Fruit fly (Drosophila melanogaster) whole organism, wandering third instar larva: Measurements from ENCODE around the gene CG12321.
A peak's percentile ranks its signal among the peaks of the same experiment; 100 is the strongest.

Source experiments
- CG32264 ChIP-seq: fragments of 200-800 bp; sonication (Bioruptor generic); optimal IDR thresholded peaks from 2 replicates; lab custom pipeline; 2016; ENCODE audit warnings: missing biosample characterization, missing genetic modification characterization
- CG9705 ChIP-seq: fragments of 200-800 bp; sonication (Bioruptor generic); optimal IDR thresholded peaks from 2 replicates; lab custom pipeline; 2018; ENCODE audit warnings: missing biosample characterization, mild to moderate bottlenecking, missing genetic modification characterization
- CrebA ChIP-seq: fragments of 200-800 bp; sonication (Bioruptor generic); optimal IDR thresholded peaks from 2 replicates; lab custom pipeline; 2016; ENCODE audit warnings: missing biosample characterization, mild to moderate bottlenecking, missing genetic modification characterization, borderline replicate concordance
- Dfd ChIP-seq: fragments of >200 bp; optimal IDR thresholded peaks from 2 replicates; lab custom pipeline; 2017; ENCODE audit warnings: missing biosample characterization, missing genetic modification characterization
- Dif ChIP-seq: fragments of 200-275, 200-300 bp; sonication (Bioruptor generic); optimal IDR thresholded peaks from 2 replicates; lab custom pipeline; 2018; ENCODE audit warnings: missing biosample characterization, missing genetic modification characterization; ENCODE audit not compliant: partially characterized antibody
- GATAd ChIP-seq: sonication (Bioruptor generic); optimal IDR thresholded peaks from 2 replicates; lab custom pipeline; 2016; ENCODE audit warnings: missing biosample characterization, missing genetic modification characterization
- HLH106 ChIP-seq: fragments of 200-800 bp; optimal IDR thresholded peaks from 3 replicates; lab custom pipeline; 2019; ENCODE audit warnings: missing biosample characterization, mild to moderate bottlenecking, missing genetic modification characterization, moderate library complexity
- Hnf4 ChIP-seq: fragments of 200-800 bp; sonication (Bioruptor generic); optimal IDR thresholded peaks from 2 replicates; lab custom pipeline; 2016; ENCODE audit warnings: missing biosample characterization, mild to moderate bottlenecking, missing genetic modification characterization
- Hr78 ChIP-seq: fragments of >200 bp; optimal IDR thresholded peaks from 2 replicates; lab custom pipeline; 2017; ENCODE audit warnings: missing biosample characterization, missing genetic modification characterization
- Hr83 ChIP-seq: fragments of 200-300 bp; sonication (Bioruptor generic); optimal IDR thresholded peaks from 2 replicates; lab custom pipeline; 2016; ENCODE audit warnings: missing biosample characterization, mild to moderate bottlenecking, missing genetic modification characterization, moderate library complexity; ENCODE audit not compliant: poor library complexity, severe bottlenecking
- Jra ChIP-seq: sonication (Bioruptor generic); optimal IDR thresholded peaks from 2 replicates; lab custom pipeline; 2016; ENCODE audit warnings: missing biosample characterization, missing genetic modification characterization
- OdsH ChIP-seq: fragments of 200-800 bp; sonication (Bioruptor generic); optimal IDR thresholded peaks from 2 replicates; lab custom pipeline; 2016; ENCODE audit warnings: missing biosample characterization, mild to moderate bottlenecking, missing genetic modification characterization
- Rel ChIP-seq, 2 experiments: fragments of 200-800 bp; sonication (Bioruptor generic) in 1 of 2; optimal IDR thresholded peaks; 2 replicates in 1 of 2; 3 replicates in 1 of 2; lab custom pipeline; 2016 to 2019; ENCODE audit warnings: mild to moderate bottlenecking in 2 of 2, missing biosample characterization in 2 of 2, missing genetic modification characterization in 2 of 2, moderate library complexity in 1 of 2
- Sp1 ChIP-seq: fragments of 200-800 bp; sonication (Bioruptor generic); optimal IDR thresholded peaks from 3 replicates; lab custom pipeline; 2019; ENCODE audit warnings: missing biosample characterization, mild to moderate bottlenecking, missing genetic modification characterization, moderate library complexity
- Vsx2 ChIP-seq: fragments of 200-300, 225-300 bp; sonication (Bioruptor generic); optimal IDR thresholded peaks from 2 replicates; lab custom pipeline; 2018; ENCODE audit warnings: missing biosample characterization, missing genetic modification characterization; ENCODE audit not compliant: partially characterized antibody
- br ChIP-seq: fragments of 200-800 bp; sonication (Bioruptor generic); optimal IDR thresholded peaks from 2 replicates; lab custom pipeline; 2016; ENCODE audit warnings: missing biosample characterization, missing genetic modification characterization
- brk ChIP-seq: fragments of 200-800 bp; sonication (Bioruptor generic); optimal IDR thresholded peaks from 2 replicates; lab custom pipeline; 2016; ENCODE audit warnings: missing biosample characterization, mild to moderate bottlenecking, missing genetic modification characterization
- dl ChIP-seq, 2 experiments: fragments of 175-275, 200-275 bp in 1 of 2; fragments of 200-275 bp in 1 of 2; sonication (Bioruptor generic); optimal IDR thresholded peaks; lab custom pipeline; 2018; ENCODE audit warnings: mild to moderate bottlenecking in 2 of 2, missing biosample characterization in 2 of 2, missing genetic modification characterization in 2 of 2, moderate library complexity in 2 of 2; ENCODE audit not compliant: partially characterized antibody in 2 of 2, insufficient read depth in 1 of 2
- dmrt93B ChIP-seq: fragments of 200-800 bp; sonication (Bioruptor generic); optimal IDR thresholded peaks from 2 replicates; lab custom pipeline; 2018; ENCODE audit warnings: missing biosample characterization, mild to moderate bottlenecking, missing genetic modification characterization
- ey ChIP-seq: fragments of 200-800 bp; sonication (Bioruptor generic); optimal IDR thresholded peaks from 2 replicates; lab custom pipeline; 2016; ENCODE audit warnings: missing biosample characterization, missing genetic modification characterization
- foxo ChIP-seq, 2 experiments: fragments of 200-800 bp; sonication (Bioruptor generic); optimal IDR thresholded peaks; 2 replicates in 1 of 2; 3 replicates in 1 of 2; lab custom pipeline; 2016 to 2017; ENCODE audit warnings: missing biosample characterization in 2 of 2, missing genetic modification characterization in 2 of 2
- fru ChIP-seq: fragments of 200-800 bp; sonication (Bioruptor generic); optimal IDR thresholded peaks from 3 replicates; lab custom pipeline; 2016; ENCODE audit warnings: missing biosample characterization, mild to moderate bottlenecking, missing genetic modification characterization
- h ChIP-seq: fragments of 200-800 bp; sonication (Bioruptor generic); optimal IDR thresholded peaks from 3 replicates; lab custom pipeline; 2016; ENCODE audit warnings: missing biosample characterization, mild to moderate bottlenecking, missing genetic modification characterization
- jim ChIP-seq: fragments of 175-275, 200-325 bp; sonication (Bioruptor generic); optimal IDR thresholded peaks from 2 replicates; lab custom pipeline; 2016; ENCODE audit warnings: missing biosample characterization, mild to moderate bottlenecking, missing genetic modification characterization
- pan ChIP-seq: fragments of >200 bp; optimal IDR thresholded peaks from 2 replicates; lab custom pipeline; 2017
- rgr ChIP-seq: fragments of 200-800 bp; sonication (Bioruptor generic); optimal IDR thresholded peaks from 3 replicates; lab custom pipeline; 2016; ENCODE audit warnings: missing biosample characterization, mild to moderate bottlenecking, missing genetic modification characterization
- sv ChIP-seq: fragments of 200-800 bp; sonication (Bioruptor generic); optimal IDR thresholded peaks from 3 replicates; lab custom pipeline; 2016; ENCODE audit warnings: missing biosample characterization, missing genetic modification characterization
- usp ChIP-seq: fragments of >200 bp; optimal IDR thresholded peaks from 2 replicates; lab custom pipeline; 2017; ENCODE audit warnings: missing biosample characterization, missing genetic modification characterization
- woc ChIP-seq: sonication (Bioruptor generic); optimal IDR thresholded peaks from 2 replicates; lab custom pipeline; 2016; ENCODE audit warnings: missing biosample characterization, mild to moderate bottlenecking, missing genetic modification characterization

The CG12321 gene

DNA sequence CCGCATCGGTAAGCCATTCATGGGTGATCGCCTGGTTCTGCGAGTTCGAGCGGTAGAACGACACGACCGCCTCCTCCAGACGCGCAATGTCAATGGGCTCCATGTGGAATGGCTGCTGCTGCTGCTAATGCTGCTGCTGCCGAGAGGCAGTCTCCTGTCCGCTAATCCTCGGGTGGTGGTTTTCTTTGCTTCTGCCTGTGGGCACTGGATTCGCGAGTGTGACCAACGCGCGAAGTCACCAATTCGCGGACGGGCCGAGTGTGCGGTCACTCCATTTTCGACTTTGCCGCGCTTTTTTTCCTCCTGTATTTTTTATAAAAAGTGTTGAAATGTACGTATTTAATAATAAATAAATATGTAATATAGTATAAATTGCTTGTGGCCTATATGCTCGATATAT lies 5.3 kb downstream of the CG12321 start, which contains the start of gene cdm:
Gene cdm, minus strand, starts transcription at position 236 of the 400 bp plus-strand sequence.
- TF ChIP-seq GATAd (GFP tag; lab: Kevin White, UChicago) (no peak), ey (GFP tag; lab: Kevin White, UChicago) (no peak), Jra (GFP tag; lab: Kevin White, UChicago) (no peak), Dif (GFP tag; lab: Kevin White, UChicago) (peak; percentile 12), fru (GFP tag; lab: Kevin White, UChicago) (no peak), pan (lab: Kevin White, UChicago) (no peak), Hr83 (no peak), Hr78 (no peak)

DNA sequence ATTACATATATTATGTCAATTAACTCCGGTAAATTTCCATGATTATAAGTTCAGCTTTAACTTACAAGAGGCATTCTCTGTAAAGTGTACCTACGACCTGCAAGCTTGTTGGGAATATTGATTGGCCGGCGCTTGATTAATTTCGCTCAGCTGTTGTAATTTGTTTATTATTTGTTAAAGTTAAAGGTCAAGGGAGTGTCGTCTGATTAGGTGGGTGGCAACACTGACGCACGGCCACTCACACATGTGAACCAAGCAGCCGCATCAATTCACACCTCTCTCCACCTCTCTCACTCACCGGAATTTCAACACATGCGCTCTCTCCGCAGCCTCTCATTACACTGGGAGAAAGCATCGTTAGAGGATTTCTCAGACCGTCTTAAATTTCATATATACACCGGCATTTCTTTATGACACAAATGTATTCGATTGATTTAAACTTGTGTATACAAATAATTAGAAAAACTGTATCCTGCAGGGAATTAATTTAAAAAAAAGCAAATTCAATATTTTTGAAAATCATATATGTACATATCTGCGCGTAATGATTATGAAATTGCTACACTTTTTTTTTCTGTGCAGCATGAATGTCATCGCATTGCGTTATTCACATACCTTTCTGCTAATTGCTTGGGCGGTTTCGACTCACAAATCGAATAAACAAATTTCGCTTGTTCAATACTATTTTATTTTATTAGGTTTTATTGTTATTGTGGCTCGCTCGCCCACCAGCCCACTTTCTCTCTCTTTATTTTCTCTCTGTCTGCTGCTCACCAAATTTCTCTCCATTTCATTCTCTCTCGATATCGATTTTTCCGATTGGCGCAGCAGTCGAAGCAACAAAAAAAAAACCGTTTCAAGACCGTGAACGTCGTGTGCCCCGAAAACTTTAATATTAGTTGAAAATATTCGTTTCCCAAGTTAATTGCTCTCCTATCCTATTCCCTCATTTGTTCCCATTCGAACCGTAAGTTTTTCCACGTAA lies 16.2 kb downstream of the CG12321 start:
- TF ChIP-seq Sp1 (no peak), OdsH (GFP tag; lab: Kevin White, UChicago) (peak; percentile 78), HLH106 (tag; lab: Kevin White, UChicago) (peak; percentile 73), h (GFP tag; lab: Kevin White, UChicago) (peak; percentile 78), CG32264 (peak; percentile 7), CG9705 (GFP tag; lab: Kevin White, UChicago) (peak; percentile 65), pan (lab: Kevin White, UChicago) (no peak), sv (peak; percentile 93), foxo (GFP tag; optimal IDR thresholded peaks at IDR 0.05; lab: Kevin White, UChicago) (peak in 1 of 2 experiments; percentile 77), dmrt93B (peak; percentile 51), fru (GFP tag; lab: Kevin White, UChicago) (peak; percentile 82), usp (GFP tag; lab: Kevin White, UChicago) (no peak), woc (GFP tag; lab: Kevin White, UChicago) (peak; percentile 50), br (GFP tag; lab: Kevin White, UChicago) (peak; percentile 68), ey (GFP tag; lab: Kevin White, UChicago) (peak; percentile 78), CrebA (GFP tag; lab: Kevin White, UChicago) (no peak), Hnf4 (no peak)

DNA sequence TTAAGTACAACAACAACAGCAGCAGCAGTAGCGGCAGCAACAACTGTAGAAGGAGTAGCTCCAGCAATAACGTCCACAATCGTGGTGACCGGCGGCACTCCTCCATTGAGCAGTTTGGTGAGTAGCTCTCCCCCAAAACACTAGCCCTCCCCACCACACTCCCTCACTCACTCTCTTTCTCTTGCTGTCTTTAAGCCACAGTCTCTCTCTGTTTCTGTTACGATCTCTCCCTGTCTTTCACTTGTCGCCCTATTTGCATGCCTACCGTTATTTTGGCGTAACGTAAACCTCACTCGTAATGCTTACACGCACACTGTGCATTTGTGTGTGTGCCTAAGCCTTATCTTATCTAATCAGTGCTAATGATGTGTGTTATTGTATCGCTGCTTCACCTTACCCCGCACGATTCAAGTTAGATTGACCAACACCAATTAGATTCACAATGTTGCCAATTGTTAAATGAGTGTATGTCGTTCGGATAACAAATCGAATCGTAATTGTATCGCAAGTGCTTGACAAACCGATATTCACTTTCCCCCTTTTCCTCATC lies 18.4 kb downstream of the CG12321 start:
- TF ChIP-seq dl (GFP tag; optimal IDR thresholded peaks at IDR 0.05; lab: Kevin White, UChicago; ENCODE audit: insufficient read depth in 1 of 2, partially characterized antibody in 2 of 2) = peak in 1 of 2 experiments; percentile 35
- no peak for TF ChIP-seq rgr (GFP tag; lab: Kevin White, UChicago)
- TF ChIP-seq GATAd (GFP tag; lab: Kevin White, UChicago) = no peak
- no peak for TF ChIP-seq Vsx2 (GFP tag; lab: Kevin White, UChicago)
- peak; percentile 63 for TF ChIP-seq Dif (GFP tag; lab: Kevin White, UChicago)
- no peak for TF ChIP-seq jim (GFP tag; lab: Kevin White, UChicago)

DNA sequence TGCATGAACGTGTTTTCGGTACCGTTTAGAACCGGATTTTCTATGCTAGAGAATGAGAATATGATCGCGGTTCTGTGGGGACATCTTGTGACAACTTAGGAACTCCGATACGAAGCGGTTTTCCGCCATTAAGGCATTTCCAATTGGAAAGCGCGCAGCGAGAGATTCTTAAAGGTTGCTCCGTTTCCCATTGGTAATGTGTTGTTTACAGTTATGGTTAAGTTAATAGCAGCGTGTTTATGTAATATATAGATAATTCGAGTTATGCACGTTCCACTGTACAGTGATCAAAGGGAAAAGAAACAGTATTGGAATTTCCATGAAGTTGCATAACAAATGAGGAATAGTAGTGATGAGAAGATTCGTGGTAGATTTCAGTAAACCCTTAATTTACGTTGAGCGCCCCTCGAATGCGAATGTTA lies 19.6 kb downstream of the CG12321 start:
- peak; percentile 25 for TF ChIP-seq HLH106 (tag; lab: Kevin White, UChicago)
- TF ChIP-seq dmrt93B = no peak
- no peak for TF ChIP-seq Rel (GFP tag; optimal IDR thresholded peaks at IDR 0.05; lab: Kevin White, UChicago)
- TF ChIP-seq Rel (tag; optimal IDR thresholded peaks at IDR 0.05; lab: Kevin White, UChicago) = no peak
- no peak for TF ChIP-seq brk (GFP tag; lab: Kevin White, UChicago)
- no peak for TF ChIP-seq dl (GFP tag; optimal IDR thresholded peaks at IDR 0.05; lab: Kevin White, UChicago; ENCODE audit: insufficient read depth in 1 of 2, partially characterized antibody in 2 of 2)
- no peak for TF ChIP-seq usp (GFP tag; lab: Kevin White, UChicago)
- TF ChIP-seq Hnf4 = peak; percentile 44
- no peak for TF ChIP-seq Dfd (GFP tag; lab: Kevin White, UChicago)
- peak; percentile 19 for TF ChIP-seq h (GFP tag; lab: Kevin White, UChicago)
- peak; percentile 29 for TF ChIP-seq rgr (GFP tag; lab: Kevin White, UChicago)
- no peak for TF ChIP-seq CrebA (GFP tag; lab: Kevin White, UChicago)
- peak; percentile 25 for TF ChIP-seq fru (GFP tag; lab: Kevin White, UChicago)
- TF ChIP-seq foxo (GFP tag; optimal IDR thresholded peaks at IDR 0.05; lab: Kevin White, UChicago) = peak in 1 of 2 experiments; percentile 50
- peak; percentile 33 for TF ChIP-seq ey (GFP tag; lab: Kevin White, UChicago)
